Worm (Caenorhabditis elegans) whole organism, L4/young adult: ENCODE results near the gene C09G9.1.

Source experiments
- W03F9.2 ChIP-seq: fragments of 150-350 bp; optimal IDR thresholded peaks from 2 replicates; lab custom pipeline; 2014; ENCODE audit warnings: missing biosample characterization, missing genetic modification characterization
- dao-5 ChIP-seq: sonication (generic microtip); optimal IDR thresholded peaks from 2 replicates; lab custom pipeline; 2016; ENCODE audit warnings: missing genotype, missing genetic modification characterization, moderate library complexity, missing compliant biosample characterization
- him-1 ChIP-seq: sonication (generic microtip); optimal IDR thresholded peaks from 2 replicates; lab custom pipeline; 2016; ENCODE audit warnings: missing genotype, missing genetic modification reagents, missing genetic modification characterization, missing compliant biosample characterization

ce11 chrIV:8873847-8874246, 8.6 kb upstream of the C09G9.1 start, which contains the start of gene hdl-2:
- TF ChIP-seq him-1 (tag; lab: Kevin White, UChicago) (no peak), dao-5 (no peak), W03F9.2 (tag; lab: Kevin White, UChicago) (no peak)
